Worm (Caenorhabditis elegans): ENCODE results near the gene lsd-1.

Gene lsd-1

ce11 chrX:11948184-11948894, at the start of gene lsd-1:
TSS of gene lsd-1 (plus strand) at chrX:11948844.
- TF ChIP-seq ama-1 (optimal IDR thresholded peaks at IDR 0.05) (no peak), elt-3 (tag; optimal IDR thresholded peaks at IDR 0.05) (no peak), gmeb-1 (tag; optimal IDR thresholded peaks at IDR 0.05) (no peak), skn-1 (tag; optimal IDR thresholded peaks at IDR 0.05) (no peak), blmp-1 (tag; optimal IDR thresholded peaks at IDR 0.05; ENCODE audit: insufficient read depth) (no peak), lsy-2 (tag; optimal IDR thresholded peaks at IDR 0.05) (no peak), ceh-82 (tag; optimal IDR thresholded peaks at IDR 0.05) (no peak), R02D3.7 (tag; optimal IDR thresholded peaks at IDR 0.05) (no peak), unc-62 (GFP tag; optimal IDR thresholded peaks at IDR 0.05) (no peak), unc-55 (GFP tag; optimal IDR thresholded peaks at IDR 0.05) (no peak), ceh-16 (tag; optimal IDR thresholded peaks at IDR 0.05) (no peak), nhr-23 (tag; optimal IDR thresholded peaks at IDR 0.05) (no peak), nhr-12 (tag; optimal IDR thresholded peaks at IDR 0.05) (no peak), lin-13 (GFP tag; optimal IDR thresholded peaks at IDR 0.05) (peak; percentile 2), C34F6.9 (tag; optimal IDR thresholded peaks at IDR 0.05) (peak; percentile 31), snpc-4 (tag; optimal IDR thresholded peaks at IDR 0.05) (no peak), nhr-77 (tag; optimal IDR thresholded peaks at IDR 0.05) (no peak), mbf-1 (tag; optimal IDR thresholded peaks at IDR 0.05) (no peak), aly-2 (tag; optimal IDR thresholded peaks at IDR 0.05) (no peak), peb-1 (tag; optimal IDR thresholded peaks at IDR 0.05) (no peak), nhr-25 (tag; optimal IDR thresholded peaks at IDR 0.05) (no peak), zag-1 (tag; optimal IDR thresholded peaks at IDR 0.05) (no peak), elt-1 (tag; optimal IDR thresholded peaks at IDR 0.05) (no peak), crh-2 (tag; optimal IDR thresholded peaks at IDR 0.05) (no peak), nhr-11 (tag; optimal IDR thresholded peaks at IDR 0.05) (no peak), lin-39 (tag; optimal IDR thresholded peaks at IDR 0.05) (no peak), F13H6.1 (tag; optimal IDR thresholded peaks at IDR 0.05) (peak; percentile 37), mdl-1 (tag; optimal IDR thresholded peaks at IDR 0.05) (no peak), dmd-4 (tag; optimal IDR thresholded peaks at IDR 0.05) (no peak), ztf-11 (tag; optimal IDR thresholded peaks at IDR 0.05) (no peak), ztf-4 (tag; optimal IDR thresholded peaks at IDR 0.05) (no peak), ztf-1 (GFP tag; conservative IDR thresholded peaks at IDR 0.05) (no peak), fos-1 (tag; optimal IDR thresholded peaks at IDR 0.05) (no peak), egl-27 (tag; optimal IDR thresholded peaks at IDR 0.05) (no peak), nhr-129 (tag; optimal IDR thresholded peaks at IDR 0.05) (no peak), sma-9 (GFP tag; optimal IDR thresholded peaks at IDR 0.05) (peak; percentile 47), sma-9 (tag; optimal IDR thresholded peaks at IDR 0.05) (no peak), nhr-237 (tag; optimal IDR thresholded peaks at IDR 0.05) (no peak), ZK546.5 (tag; optimal IDR thresholded peaks at IDR 0.05) (no peak), nhr-6 (tag; optimal IDR thresholded peaks at IDR 0.05) (no peak), unc-39 (tag; optimal IDR thresholded peaks at IDR 0.05) (no peak), sma-3 (GFP tag; optimal IDR thresholded peaks at IDR 0.05) (peak; percentile 4), mab-5 (tag; optimal IDR thresholded peaks at IDR 0.05) (no peak), sem-4 (tag; optimal IDR thresholded peaks at IDR 0.05) (peak; percentile 22)

DNA sequence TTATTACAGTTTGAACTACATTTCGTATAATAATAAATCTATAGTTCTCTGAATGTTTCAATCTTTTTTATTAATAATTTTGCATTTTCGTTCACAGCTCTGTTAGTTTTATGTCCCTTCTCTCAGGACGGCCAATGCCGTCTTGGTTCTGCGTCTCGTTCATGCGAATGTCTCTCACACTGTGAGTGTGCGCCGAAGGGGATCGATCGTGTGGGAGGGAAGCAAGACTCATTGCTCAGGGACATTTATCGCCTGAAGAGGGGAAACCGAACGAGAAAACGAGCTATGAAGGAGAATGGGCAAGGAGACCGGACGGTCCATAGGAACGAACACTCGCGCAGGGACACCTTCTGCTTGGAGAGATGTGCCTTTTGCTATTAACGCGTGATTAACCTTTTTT, 49.6 kb upstream of the lsd-1 start:
- peak; percentile 1 for TF ChIP-seq mab-5 (tag; optimal IDR thresholded peaks at IDR 0.05)
- TF ChIP-seq ceh-82 (tag; optimal IDR thresholded peaks at IDR 0.05), result no peak

ce11 chrX:11902661-11903060, 46.0 kb upstream of the lsd-1 start, which contains the start of gene Y62H9A.10:
TSS of gene Y62H9A.10 (minus strand) at chrX:11902761.
- TF ChIP-seq nhr-6 (tag; optimal IDR thresholded peaks at IDR 0.05) (no peak), mdl-1 (tag; optimal IDR thresholded peaks at IDR 0.05) (no peak), nhr-10 (tag; optimal IDR thresholded peaks at IDR 0.05) (no peak), ztf-4 (tag; optimal IDR thresholded peaks at IDR 0.05) (no peak), nhr-21 (tag; optimal IDR thresholded peaks at IDR 0.05) (no peak), nhr-129 (tag; optimal IDR thresholded peaks at IDR 0.05) (no peak), alr-1 (tag; optimal IDR thresholded peaks at IDR 0.05) (no peak), mbf-1 (tag; optimal IDR thresholded peaks at IDR 0.05) (no peak), mab-5 (tag; optimal IDR thresholded peaks at IDR 0.05) (no peak), elt-3 (tag; optimal IDR thresholded peaks at IDR 0.05) (no peak), ceh-16 (tag; optimal IDR thresholded peaks at IDR 0.05) (no peak), egl-27 (tag; optimal IDR thresholded peaks at IDR 0.05) (no peak), unc-39 (tag; optimal IDR thresholded peaks at IDR 0.05) (no peak), unc-62 (GFP tag; optimal IDR thresholded peaks at IDR 0.05) (no peak), ama-1 (optimal IDR thresholded peaks at IDR 0.05) (no peak), snpc-4 (tag; optimal IDR thresholded peaks at IDR 0.05) (no peak), unc-55 (GFP tag; optimal IDR thresholded peaks at IDR 0.05) (no peak), aly-2 (tag; optimal IDR thresholded peaks at IDR 0.05) (no peak)

Data from whole organism, L2 larva.